Fruit fly (Drosophila melanogaster) whole organism, embryonic: ENCODE data around the gene Dsp1.

Experiments
- Abd-B ChIP-seq: fragments of 200-800 bp; sonication (Bioruptor generic); optimal IDR thresholded peaks from 2 replicates; lab custom pipeline; 2018; ENCODE audit warnings: missing biosample characterization, mild to moderate bottlenecking, missing genetic modification characterization, moderate library complexity
- Antp ChIP-seq: fragments of 200-800 bp; sonication (Bioruptor generic); optimal IDR thresholded peaks from 3 replicates; lab custom pipeline; 2016; ENCODE audit warnings: missing biosample characterization, missing genetic modification characterization
- Bgb ChIP-seq: fragments of 200-800 bp; sonication (Bioruptor generic); IDR thresholded peaks from 2 replicates; pipeline ENCODE4 v1.3.6; 2022; ENCODE audit warnings: missing biosample characterization, missing genetic modification characterization; ENCODE audit not compliant: partially characterized antibody
- CG11398 ChIP-seq: fragments of 200-800 bp; sonication (Bioruptor generic); optimal IDR thresholded peaks from 2 replicates; lab custom pipeline; 2016; ENCODE audit warnings: missing biosample characterization, missing genetic modification characterization
- CG13123 ChIP-seq: fragments of 200-800 bp; sonication (Bioruptor generic); optimal IDR thresholded peaks from 2 replicates; lab custom pipeline; 2016; ENCODE audit warnings: missing biosample characterization, missing genetic modification characterization
- CG13424 ChIP-seq: fragments of 200-800 bp; sonication (Bioruptor generic); optimal IDR thresholded peaks from 2 replicates; lab custom pipeline; 2019; ENCODE audit warnings: missing biosample characterization, mild to moderate bottlenecking, missing genetic modification characterization, moderate library complexity
- CG15269 ChIP-seq: fragments of 200-800 bp; sonication (Bioruptor generic); optimal IDR thresholded peaks from 2 replicates; lab custom pipeline; 2018; ENCODE audit warnings: missing biosample characterization, mild to moderate bottlenecking, missing genetic modification characterization, moderate library complexity
- CG1529 ChIP-seq: fragments of 200-800 bp; sonication (Bioruptor generic); optimal IDR thresholded peaks from 3 replicates; lab custom pipeline; 2018; ENCODE audit warnings: missing biosample characterization, missing genetic modification characterization
- CG16863 ChIP-seq: fragments of 200-800 bp; sonication (Bioruptor generic); optimal IDR thresholded peaks from 3 replicates; lab custom pipeline; 2016; ENCODE audit warnings: missing biosample characterization, missing genetic modification characterization
- CG17328 ChIP-seq: fragments of 200-800 bp; sonication (Bioruptor generic); IDR thresholded peaks from 2 replicates; pipeline ENCODE4 v1.3.6; 2022; ENCODE audit warnings: missing biosample characterization, missing genetic modification characterization
- CG17829 ChIP-seq: fragments of 200-800 bp; optimal IDR thresholded peaks from 2 replicates; lab custom pipeline; 2019; ENCODE audit warnings: missing biosample characterization, mild to moderate bottlenecking, missing genetic modification characterization, moderate library complexity
- CG31224 ChIP-seq: fragments of 200-800 bp; sonication (Bioruptor generic); IDR thresholded peaks from 2 replicates; pipeline ENCODE4 v1.3.6; 2022; ENCODE audit warnings: missing biosample characterization, missing genetic modification characterization
- CG4820 ChIP-seq: fragments of 200-800 bp; sonication (Bioruptor generic); optimal IDR thresholded peaks from 3 replicates; lab custom pipeline; 2016; ENCODE audit warnings: missing biosample characterization, missing genetic modification characterization
- CG6813 ChIP-seq: fragments of 200-800 bp; sonication (Bioruptor generic); optimal IDR thresholded peaks from 2 replicates; lab custom pipeline; 2017; ENCODE audit warnings: missing biosample characterization, missing genetic modification characterization, mild to moderate bottlenecking, moderate library complexity, missing genetic modification reagents
- CG7271 ChIP-seq: fragments of 200-800 bp; sonication (Bioruptor generic); optimal IDR thresholded peaks from 2 replicates; lab custom pipeline; 2018; ENCODE audit warnings: missing biosample characterization, mild to moderate bottlenecking, missing genetic modification characterization, moderate library complexity
- CG7357 ChIP-seq: fragments of 200-800 bp; sonication (Bioruptor generic); IDR thresholded peaks from 3 replicates; pipeline ENCODE4 v1.3.6; 2022; ENCODE audit warnings: missing biosample characterization, missing genetic modification characterization
- CG7372 ChIP-seq: fragments of 200-800 bp; sonication (Bioruptor generic); IDR thresholded peaks from 2 replicates; pipeline ENCODE4 v1.3.6; 2022; ENCODE audit warnings: missing biosample characterization, missing genetic modification characterization
- CG8478 ChIP-seq: fragments of >200 bp; optimal IDR thresholded peaks from 2 replicates; lab custom pipeline; 2018
- CG8924 ChIP-seq: fragments of 200-800 bp; optimal IDR thresholded peaks from 3 replicates; lab custom pipeline; 2019; ENCODE audit warnings: missing biosample characterization, mild to moderate bottlenecking, missing genetic modification characterization, moderate library complexity
- CG9727 ChIP-seq: fragments of 200-800 bp; sonication (Bioruptor generic); optimal IDR thresholded peaks from 3 replicates; lab custom pipeline; 2017; ENCODE audit warnings: missing biosample characterization, mild to moderate bottlenecking, missing genetic modification characterization
- CG9817 ChIP-seq: fragments of 200-800 bp; sonication (Bioruptor generic); optimal IDR thresholded peaks from 2 replicates; lab custom pipeline; 2018; ENCODE audit warnings: missing biosample characterization, mild to moderate bottlenecking, missing genetic modification characterization, moderate library complexity
- Dad ChIP-seq: fragments of 200-800 bp; sonication (Bioruptor generic); optimal IDR thresholded peaks from 3 replicates; lab custom pipeline; 2016; ENCODE audit warnings: missing biosample characterization, missing genetic modification characterization
- Elba2 ChIP-seq: fragments of 200-800 bp; sonication (Bioruptor generic); optimal IDR thresholded peaks from 3 replicates; lab custom pipeline; 2016; ENCODE audit warnings: missing biosample characterization, missing genetic modification characterization
- Hmx ChIP-seq: fragments of 200-800 bp; sonication (Bioruptor generic); optimal IDR thresholded peaks from 2 replicates; lab custom pipeline; 2016; ENCODE audit warnings: missing biosample characterization, missing genetic modification characterization
- Hr78 ChIP-seq, 2 experiments: fragments of 200-800 bp in 1 of 2; fragments of >200 bp in 1 of 2; sonication (Bioruptor generic) in 1 of 2; optimal IDR thresholded peaks; 2 replicates each; lab custom pipeline; 2017 to 2019; ENCODE audit warnings: missing biosample characterization in 2 of 2, missing genetic modification characterization in 2 of 2, mild to moderate bottlenecking in 1 of 2, moderate library complexity in 1 of 2
- MESR4 ChIP-seq: fragments of 200-800 bp; sonication (Bioruptor generic); optimal IDR thresholded peaks from 2 replicates; lab custom pipeline; 2018; ENCODE audit warnings: missing biosample characterization, mild to moderate bottlenecking, missing genetic modification characterization, moderate library complexity
- Oli ChIP-seq: fragments of 200-800 bp; sonication (Bioruptor generic); optimal IDR thresholded peaks from 2 replicates; lab custom pipeline; 2018; ENCODE audit warnings: missing biosample characterization, mild to moderate bottlenecking, missing genetic modification characterization, moderate library complexity
- Sry-β ChIP-seq: fragments of 200-800 bp; sonication (Bioruptor generic); optimal IDR thresholded peaks from 2 replicates; lab custom pipeline; 2018; ENCODE audit warnings: missing biosample characterization, mild to moderate bottlenecking, missing genetic modification characterization, moderate library complexity
- YL-1 ChIP-seq: fragments of 200-800 bp; sonication (Bioruptor generic); optimal IDR thresholded peaks from 3 replicates; lab custom pipeline; 2017; ENCODE audit warnings: missing biosample characterization, mild to moderate bottlenecking, missing genetic modification characterization
- az2 ChIP-seq: fragments of 200-800 bp; sonication (Bioruptor generic); optimal IDR thresholded peaks from 3 replicates; lab custom pipeline; 2016; ENCODE audit warnings: missing biosample characterization, missing genetic modification characterization
- bcd ChIP-seq: fragments of 200-800 bp; sonication (Bioruptor generic); optimal IDR thresholded peaks from 2 replicates; lab custom pipeline; 2017; ENCODE audit warnings: missing biosample characterization, mild to moderate bottlenecking, missing genetic modification characterization
- cg ChIP-seq: fragments of 200-800 bp; sonication (Bioruptor generic); optimal IDR thresholded peaks from 3 replicates; lab custom pipeline; 2019; ENCODE audit warnings: missing biosample characterization, mild to moderate bottlenecking, missing genetic modification characterization, moderate library complexity
- chif ChIP-seq, 2 experiments: fragments of 200-800 bp; sonication (Bioruptor generic); optimal IDR thresholded peaks; 3 replicates each; lab custom pipeline; 2016; ENCODE audit warnings: missing biosample characterization in 2 of 2, missing genetic modification characterization in 2 of 2
- crol ChIP-seq: fragments of 200-800 bp; sonication (Bioruptor generic); IDR thresholded peaks from 2 replicates; pipeline ENCODE4 v1.3.6; 2022; ENCODE audit warnings: missing biosample characterization, missing genetic modification characterization
- dpn ChIP-seq, 2 experiments: fragments of 200-800 bp; sonication (Bioruptor generic); optimal IDR thresholded peaks; 3 replicates each; lab custom pipeline; 2016; ENCODE audit warnings: missing biosample characterization in 2 of 2, missing genetic modification characterization in 2 of 2
- ftz-f1 ChIP-seq: fragments of 200-800 bp; sonication (Bioruptor generic); optimal IDR thresholded peaks from 2 replicates; lab custom pipeline; 2016; ENCODE audit warnings: missing biosample characterization, missing genetic modification characterization
- gsb-n ChIP-seq: fragments of 200-800 bp; sonication (Bioruptor generic); optimal IDR thresholded peaks from 3 replicates; lab custom pipeline; 2018; ENCODE audit warnings: missing biosample characterization, mild to moderate bottlenecking, missing genetic modification characterization
- hkb ChIP-seq, 2 experiments: fragments of 200-800 bp in 1 of 2; fragments of >200 bp in 1 of 2; sonication (Bioruptor generic) in 1 of 2; IDR thresholded peaks in 1 of 2; optimal IDR thresholded peaks in 1 of 2; 2 replicates each; pipeline versions ENCODE4 v1.3.6 to Lab custom; 2017 to 2022; ENCODE audit warnings: missing biosample characterization in 1 of 2, missing genetic modification characterization in 1 of 2
- jumu ChIP-seq: fragments of 200-800 bp; sonication (Bioruptor generic); optimal IDR thresholded peaks from 3 replicates; lab custom pipeline; 2016; ENCODE audit warnings: missing biosample characterization, missing genetic modification characterization
- nom ChIP-seq: fragments of 200-800 bp; sonication (Bioruptor generic); optimal IDR thresholded peaks from 2 replicates; lab custom pipeline; 2017; ENCODE audit warnings: missing biosample characterization, missing genetic modification characterization, mild to moderate bottlenecking, moderate library complexity, missing genetic modification reagents
- pho ChIP-seq: fragments of 200-800 bp; sonication (Bioruptor generic); optimal IDR thresholded peaks from 2 replicates; lab custom pipeline; 2016; ENCODE audit warnings: missing biosample characterization, missing genetic modification characterization
- ranshi ChIP-seq: fragments of 200-800 bp; sonication (Bioruptor generic); IDR thresholded peaks from 2 replicates; pipeline ENCODE4 v1.3.6; 2022; ENCODE audit warnings: missing biosample characterization, missing genetic modification characterization
- repo ChIP-seq: fragments of 200-800 bp; sonication (Bioruptor generic); optimal IDR thresholded peaks from 2 replicates; lab custom pipeline; 2016; ENCODE audit warnings: missing biosample characterization, missing genetic modification characterization
- scrt ChIP-seq: fragments of 200-800 bp; sonication (Bioruptor generic); optimal IDR thresholded peaks from 2 replicates; lab custom pipeline; 2018; ENCODE audit warnings: missing biosample characterization, mild to moderate bottlenecking, missing genetic modification characterization, moderate library complexity
- trem ChIP-seq: fragments of 200-800 bp; optimal IDR thresholded peaks from 3 replicates; lab custom pipeline; 2019; ENCODE audit warnings: missing biosample characterization, mild to moderate bottlenecking, missing genetic modification characterization, moderate library complexity
- tup ChIP-seq: fragments of 200-800 bp; sonication (Bioruptor generic); optimal IDR thresholded peaks from 2 replicates; lab custom pipeline; 2016; ENCODE audit warnings: missing biosample characterization, mild to moderate bottlenecking, missing genetic modification characterization, moderate library complexity
- unc-4 ChIP-seq: fragments of 200-800 bp; sonication (Bioruptor generic); IDR thresholded peaks from 2 replicates; pipeline ENCODE4 v1.3.6; 2022; ENCODE audit warnings: missing biosample characterization, missing genetic modification characterization; ENCODE audit not compliant: partially characterized antibody
- wor ChIP-seq: fragments of 200-800 bp; sonication (Bioruptor generic); IDR thresholded peaks from 2 replicates; pipeline ENCODE4 v1.3.6; 2022; ENCODE audit warnings: missing biosample characterization, missing genetic modification characterization

Dsp1 gene

DNA sequence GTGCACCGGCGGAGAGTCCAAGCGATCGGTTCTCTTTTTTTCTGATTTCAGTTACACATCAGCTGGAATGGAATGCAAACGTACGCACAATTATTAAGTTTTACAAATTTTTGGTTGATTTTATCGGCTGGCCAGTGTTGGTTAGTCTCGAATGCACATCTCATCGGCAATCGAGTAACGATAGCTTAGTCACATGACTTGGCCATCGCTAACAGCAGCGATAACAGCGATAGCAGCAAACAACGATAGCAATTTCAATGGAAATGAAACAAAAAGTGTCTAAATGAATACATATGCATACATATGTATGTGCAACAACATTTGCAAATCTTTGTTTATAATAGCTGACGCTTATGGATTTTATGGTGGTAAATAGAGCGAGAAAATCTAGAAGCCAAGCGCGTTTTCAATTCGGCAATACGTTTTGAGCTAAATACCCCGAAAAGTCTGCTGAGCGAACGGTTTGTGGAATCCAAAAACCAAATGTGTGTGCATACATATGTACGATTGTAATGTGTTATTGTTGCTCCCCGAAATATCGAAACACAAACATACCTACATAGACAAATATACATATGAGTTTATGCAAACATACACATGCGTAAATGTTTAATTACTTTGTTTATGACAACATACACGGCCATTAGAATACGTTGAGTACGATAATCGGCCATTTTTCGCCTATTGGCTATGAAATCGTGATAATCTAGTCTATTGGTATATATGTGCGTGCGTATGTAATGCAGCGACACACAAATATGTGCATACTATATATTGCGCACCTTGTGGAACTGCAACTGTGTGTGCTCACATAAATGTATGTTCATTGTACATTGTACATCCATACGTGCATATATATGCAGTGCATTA lies 36.8 kb upstream of the Dsp1 start, which contains the start of gene CG3632 (continued):
- TF ChIP-seq pho (GFP tag; lab: Kevin White, UChicago) = peak; percentile 32
- no peak for TF ChIP-seq Hr78 (GFP tag; optimal IDR thresholded peaks at IDR 0.05; lab: Kevin White, UChicago)
- TF ChIP-seq CG1529 (GFP tag; lab: Kevin White, UChicago) = no peak
- TF ChIP-seq unc-4 = peak; percentile 78
- peak; percentile 92 for TF ChIP-seq Bgb
- TF ChIP-seq CG17829 (tag; lab: Kevin White, UChicago) = peak; percentile 8
- no peak for TF ChIP-seq Sry-β
- no peak for TF ChIP-seq CG6813 (GFP tag; lab: Kevin White, UChicago)
- no peak for TF ChIP-seq Oli (tag; lab: Kevin White, UChicago)
- peak; percentile 19 for TF ChIP-seq jumu (GFP tag; lab: Kevin White, UChicago)
- TF ChIP-seq CG7372 = peak; percentile 49; the same call in 1 of the 2 replicates
- TF ChIP-seq CG7271 (tag; lab: Kevin White, UChicago) = no peak
- TF ChIP-seq MESR4 (GFP tag; lab: Kevin White, UChicago) = peak; percentile 63
- peak; percentile 85 for TF ChIP-seq cg (GFP tag; lab: Kevin White, UChicago)
- TF ChIP-seq repo = peak; percentile 55
- TF ChIP-seq Elba2 (GFP tag; lab: Kevin White, UChicago) = peak; percentile 89
- no peak for TF ChIP-seq hkb (optimal IDR thresholded peaks at IDR 0.05; lab: Kevin White, UChicago)
- TF ChIP-seq hkb (GFP tag; IDR thresholded peaks at IDR 0.05; lab: Robert Waterston, UW) = no peak
- TF ChIP-seq ftz-f1 = peak; percentile 1
- TF ChIP-seq gsb-n = no peak
- TF ChIP-seq bcd (GFP tag; lab: Kevin White, UChicago) = no peak
- peak; percentile 55 for TF ChIP-seq Dad
- no peak for TF ChIP-seq az2 (GFP tag; lab: Kevin White, UChicago)
- no peak for TF ChIP-seq CG8478 (lab: Kevin White, UChicago)
- TF ChIP-seq ranshi = peak; percentile 53; the same call in 1 of the 2 replicates
- no peak for TF ChIP-seq CG7357
- TF ChIP-seq Antp (GFP tag; lab: Kevin White, UChicago) = peak; percentile 71
- TF ChIP-seq wor (GFP tag; lab: Robert Waterston, UW) = no peak
- no peak for TF ChIP-seq Abd-B (GFP tag; lab: Kevin White, UChicago)
- TF ChIP-seq CG8924 = peak; percentile 58
- TF ChIP-seq crol = no peak
- TF ChIP-seq CG15269 = no peak
- TF ChIP-seq trem (tag; lab: Kevin White, UChicago) = peak; percentile 26
- TF ChIP-seq Hmx (GFP tag; lab: Kevin White, UChicago) = no peak
- TF ChIP-seq chif (GFP tag; optimal IDR thresholded peaks at IDR 0.05; lab: Kevin White, UChicago) = peak in 1 of 2 experiments; percentile 26
- peak; percentile 85 for TF ChIP-seq YL-1 (GFP tag; lab: Kevin White, UChicago)
- TF ChIP-seq CG9727 (GFP tag; lab: Kevin White, UChicago) = peak; percentile 7
- no peak for TF ChIP-seq CG13424 (tag; lab: Kevin White, UChicago)
- peak; percentile 31 for TF ChIP-seq CG16863 (GFP tag; lab: Kevin White, UChicago)
- TF ChIP-seq CG13123 (GFP tag; lab: Kevin White, UChicago) = no peak
- no peak for TF ChIP-seq CG4820 (GFP tag; lab: Kevin White, UChicago)
- TF ChIP-seq scrt (GFP tag; lab: Kevin White, UChicago) = no peak
- peak; percentile 18 for TF ChIP-seq CG11398 (GFP tag; lab: Kevin White, UChicago)
- no peak for TF ChIP-seq nom
- TF ChIP-seq CG17328 (GFP tag; lab: Robert Waterston, UW) = no peak
- no peak for TF ChIP-seq tup (GFP tag; lab: Kevin White, UChicago)
- TF ChIP-seq CG31224 (GFP tag; lab: Robert Waterston, UW) = no peak
- TF ChIP-seq dpn (GFP tag; optimal IDR thresholded peaks at IDR 0.05; lab: Kevin White, UChicago) = peak; percentile 59 to 65
- no peak for TF ChIP-seq CG9817
